Worm (Caenorhabditis elegans) whole organism, L4 larva: ENCODE results near the gene F46B6.5.
A peak's percentile ranks its signal among the peaks of the same experiment; 100 is the strongest.

Experiments
- F10B5.3 ChIP-seq: sonication (generic microtip); optimal IDR thresholded peaks from 2 replicates; lab custom pipeline; 2016; ENCODE audit warnings: mild to moderate bottlenecking, missing genetic modification characterization, missing compliant biosample characterization
- F26F4.8 ChIP-seq: fragments of 200-800 bp; sonication (Bioruptor generic); conservative IDR thresholded peaks from 2 replicates; pipeline ENCODE4 v1.3.6; 2022; ENCODE audit warnings: missing genetic modification characterization, missing compliant biosample characterization
- F37D6.2 ChIP-seq: sonication (generic microtip); optimal IDR thresholded peaks from 2 replicates; lab custom pipeline; 2016; ENCODE audit warnings: mild to moderate bottlenecking, missing genetic modification characterization, missing compliant biosample characterization
- F44E2.7 ChIP-seq: fragments of 200-800 bp; sonication (Bioruptor generic); IDR thresholded peaks from 2 replicates; pipeline ENCODE4 v2.1.2; 2022; ENCODE audit warnings: missing genetic modification characterization, missing compliant biosample characterization
- T20F7.1 ChIP-seq: fragments of 200-800 bp; sonication (Bioruptor generic); optimal IDR thresholded peaks from 2 replicates; lab custom pipeline; 2018; ENCODE audit warnings: mild to moderate bottlenecking, missing genetic modification characterization, missing compliant biosample characterization
- Y48G9A.11 ChIP-seq: fragments of 200-800 bp; sonication (Bioruptor generic); IDR thresholded peaks from 2 replicates; pipeline ENCODE4 v1.3.6; 2022; ENCODE audit warnings: missing genetic modification reagents, missing genetic modification characterization, missing compliant biosample characterization
- Y75B8A.6 ChIP-seq: fragments of 200-800 bp; sonication (Bioruptor generic); IDR thresholded peaks from 2 replicates; pipeline ENCODE4 v1.3.6; 2022; ENCODE audit warnings: missing genetic modification reagents, missing genetic modification characterization, missing compliant biosample characterization
- ZK546.5 ChIP-seq, 2 experiments: sonication (generic microtip); optimal IDR thresholded peaks; 2 replicates each; lab custom pipeline; 2017; ENCODE audit warnings: missing biosample characterization in 2 of 2, missing genetic modification characterization in 2 of 2
- aha-1 ChIP-seq: fragments of 150-350 bp; peaks from one replicate; lab custom pipeline; 2014; ENCODE audit warnings: missing biosample characterization, missing genetic modification characterization
- aly-2 ChIP-seq: sonication (generic microtip); optimal IDR thresholded peaks from 2 replicates; lab custom pipeline; 2018; ENCODE audit warnings: missing biosample characterization, missing genetic modification characterization
- ceh-20 ChIP-seq: fragments of 200-800 bp; sonication (Bioruptor generic); IDR thresholded peaks from 2 replicates; pipeline ENCODE4 v1.3.6; 2022; ENCODE audit warnings: missing genetic modification reagents, missing genetic modification characterization, missing compliant biosample characterization
- ceh-28 ChIP-seq: fragments of 150-350 bp; optimal IDR thresholded peaks from 2 replicates; lab custom pipeline; 2014; ENCODE audit warnings: missing biosample characterization, missing genetic modification reagents, missing genetic modification characterization
- ceh-44 ChIP-seq: fragments of 200-800 bp; sonication (Bioruptor generic); IDR thresholded peaks from 2 replicates; pipeline ENCODE4 v1.3.6; 2022; ENCODE audit warnings: missing genetic modification reagents, missing genetic modification characterization, missing compliant biosample characterization
- ctbp-1 ChIP-seq: fragments of 200-800 bp; sonication (Bioruptor generic); IDR thresholded peaks from 2 replicates; pipeline ENCODE4 v1.3.6; 2022; ENCODE audit warnings: missing genetic modification reagents, missing genetic modification characterization, missing compliant biosample characterization
- daf-16 ChIP-seq, 3 experiments: sonication (generic microtip); optimal IDR thresholded peaks; 2 replicates each; lab custom pipeline; 2016 to 2017; ENCODE audit warnings: missing genetic modification characterization in 3 of 3, missing genetic modification reagents in 3 of 3, mild to moderate bottlenecking in 2 of 3, missing compliant biosample characterization in 2 of 3, missing biosample characterization in 1 of 3, moderate library complexity in 1 of 3
- daf-19 ChIP-seq: fragments of 200-800 bp; sonication (Bioruptor generic); conservative IDR thresholded peaks from 2 replicates; pipeline ENCODE4 v1.3.6; 2022; ENCODE audit warnings: missing genetic modification characterization, missing compliant biosample characterization
- dmd-6 ChIP-seq: fragments of 200-800 bp; sonication (Bioruptor generic); IDR thresholded peaks from 2 replicates; pipeline ENCODE4 v1.3.6; 2022; ENCODE audit warnings: missing genetic modification reagents, missing genetic modification characterization, missing compliant biosample characterization
- dmd-8 ChIP-seq: fragments of 200-800 bp; sonication (Bioruptor generic); IDR thresholded peaks from 2 replicates; pipeline ENCODE4 v1.3.6; 2022; ENCODE audit warnings: missing genetic modification characterization, missing compliant biosample characterization
- dmd-9 ChIP-seq: fragments of 200-800 bp; sonication (Bioruptor generic); IDR thresholded peaks from 2 replicates; pipeline ENCODE4 v1.3.6; 2022; ENCODE audit warnings: missing genetic modification reagents, missing genetic modification characterization, missing compliant biosample characterization
- dpl-1 ChIP-seq: fragments of 150-350 bp; optimal IDR thresholded peaks from 2 replicates; lab custom pipeline; 2014; ENCODE audit warnings: missing biosample characterization, missing genetic modification reagents, missing genetic modification characterization
- fkh-10 ChIP-seq: fragments of 150-350 bp; optimal IDR thresholded peaks from 2 replicates; lab custom pipeline; 2014; ENCODE audit warnings: missing biosample characterization, missing genetic modification reagents, missing genetic modification characterization
- hif-1 ChIP-seq, 2 experiments: sonication (generic microtip); optimal IDR thresholded peaks; 2 replicates each; lab custom pipeline; 2016 to 2017; ENCODE audit warnings: missing compliant biosample characterization in 2 of 2, missing genetic modification characterization in 2 of 2, missing genetic modification reagents in 2 of 2, missing genotype in 2 of 2, mild to moderate bottlenecking in 1 of 2
- hlh-11 ChIP-seq: fragments of 200-800 bp; sonication (Bioruptor generic); optimal IDR thresholded peaks from 2 replicates; lab custom pipeline; 2018; ENCODE audit warnings: mild to moderate bottlenecking, missing genetic modification characterization, missing compliant biosample characterization
- hlh-30 ChIP-seq: sonication (generic microtip); optimal IDR thresholded peaks from 2 replicates; lab custom pipeline; 2017; ENCODE audit warnings: antibody characterized with exemption, mild to moderate bottlenecking, missing genetic modification characterization, missing compliant biosample characterization; ENCODE audit not compliant: insufficient read depth
- jun-1 ChIP-seq: fragments of 150-350 bp; optimal IDR thresholded peaks from 2 replicates; lab custom pipeline; 2014; ENCODE audit warnings: missing biosample characterization, missing genetic modification reagents, missing genetic modification characterization
- lim-7 ChIP-seq: fragments of 200-800 bp; sonication (Bioruptor generic); IDR thresholded peaks from 2 replicates; pipeline ENCODE4 v1.3.6; 2022; ENCODE audit warnings: missing genetic modification characterization, missing compliant biosample characterization
- lin-1 ChIP-seq: fragments of 200-800 bp; sonication (Bioruptor generic); IDR thresholded peaks from 2 replicates; pipeline ENCODE4 v1.3.6; 2022; ENCODE audit warnings: missing genetic modification reagents, missing genetic modification characterization, missing compliant biosample characterization
- lin-13 ChIP-seq: fragments of 150-350 bp; optimal IDR thresholded peaks from 2 replicates; lab custom pipeline; 2014; ENCODE audit warnings: missing biosample characterization, missing genetic modification reagents, missing genetic modification characterization
- lin-15B ChIP-seq: fragments of 150-350 bp; sonication (generic microtip); optimal IDR thresholded peaks from 3 replicates; lab custom pipeline; 2014; ENCODE audit warnings: missing biosample characterization, missing genetic modification characterization
- lin-39 ChIP-seq: fragments of 150-350 bp; optimal IDR thresholded peaks from 2 replicates; lab custom pipeline; 2014; ENCODE audit warnings: missing biosample characterization, missing genetic modification reagents, missing genetic modification characterization
- lir-3 ChIP-seq: sonication (generic microtip); optimal IDR thresholded peaks from 2 replicates; lab custom pipeline; 2016; ENCODE audit warnings: mild to moderate bottlenecking, missing genetic modification characterization, missing compliant biosample characterization
- madf-9 ChIP-seq: fragments of 200-800 bp; sonication (Bioruptor generic); conservative IDR thresholded peaks from 2 replicates; pipeline ENCODE4 v1.3.6; 2022; ENCODE audit warnings: missing genetic modification reagents, missing genetic modification characterization, missing compliant biosample characterization
- mdl-1 ChIP-seq, 2 experiments: fragments of 150-350 bp in 1 of 2; sonication (generic microtip) in 1 of 2; optimal IDR thresholded peaks; 2 replicates each; lab custom pipeline; 2014 to 2017; ENCODE audit warnings: missing biosample characterization in 2 of 2, missing genetic modification characterization in 2 of 2
- mdt-29 ChIP-seq: fragments of 200-800 bp; sonication (Bioruptor generic); IDR thresholded peaks from 2 replicates; pipeline ENCODE4 v1.3.6; 2022; ENCODE audit warnings: missing genetic modification reagents, missing genetic modification characterization, missing compliant biosample characterization
- nhr-111 ChIP-seq: fragments of 200-800 bp; sonication (Bioruptor generic); optimal IDR thresholded peaks from 2 replicates; lab custom pipeline; 2018; ENCODE audit warnings: mild to moderate bottlenecking, missing genetic modification characterization, missing compliant biosample characterization
- nhr-25 ChIP-seq: sonication (generic microtip); optimal IDR thresholded peaks from 2 replicates; lab custom pipeline; 2017; ENCODE audit warnings: missing genetic modification characterization, mild to moderate bottlenecking, missing compliant biosample characterization, antibody characterized with exemption, moderate library complexity, borderline replicate concordance; ENCODE audit not compliant: insufficient read depth
- nhr-28 ChIP-seq: fragments of 150-350 bp; optimal IDR thresholded peaks from 2 replicates; lab custom pipeline; 2014; ENCODE audit warnings: missing biosample characterization, missing genetic modification characterization
- nhr-41 ChIP-seq: fragments of 200-800 bp; sonication (Bioruptor generic); IDR thresholded peaks from 2 replicates; pipeline ENCODE4 v1.3.6; 2022; ENCODE audit warnings: missing genetic modification reagents, missing genetic modification characterization, missing compliant biosample characterization
- nhr-42 ChIP-seq: fragments of 200-800 bp; sonication (Bioruptor generic); IDR thresholded peaks from 2 replicates; pipeline ENCODE4 v1.3.6; 2022; ENCODE audit warnings: missing genetic modification characterization, missing compliant biosample characterization
- nhr-77 ChIP-seq: fragments of 150-350 bp; optimal IDR thresholded peaks from 2 replicates; lab custom pipeline; 2014; ENCODE audit warnings: missing biosample characterization, missing genetic modification characterization
- set-16 ChIP-seq: fragments of 200-800 bp; sonication (Bioruptor generic); IDR thresholded peaks from 2 replicates; pipeline ENCODE4 v1.3.6; 2022; ENCODE audit warnings: missing genetic modification reagents, missing genetic modification characterization, missing compliant biosample characterization
- snpc-1.2 ChIP-seq: fragments of 200-800 bp; sonication (Bioruptor generic); IDR thresholded peaks from 2 replicates; pipeline ENCODE4 v1.3.6; 2022; ENCODE audit warnings: missing genetic modification reagents, missing genetic modification characterization, missing compliant biosample characterization
- snpc-4 ChIP-seq: fragments of 150-350 bp; optimal IDR thresholded peaks from 2 replicates; lab custom pipeline; 2014; ENCODE audit warnings: missing biosample characterization, missing genetic modification characterization
- spr-3 ChIP-seq: fragments of 200-800 bp; sonication (Bioruptor generic); optimal IDR thresholded peaks from 2 replicates; lab custom pipeline; 2018; ENCODE audit warnings: mild to moderate bottlenecking, missing genetic modification characterization, missing compliant biosample characterization
- unc-39 ChIP-seq: sonication (generic microtip); optimal IDR thresholded peaks from 2 replicates; lab custom pipeline; 2017; ENCODE audit warnings: missing biosample characterization, missing genetic modification characterization
- unc-62 ChIP-seq, 3 experiments: fragments of 150-350 bp in 1 of 3; sonication (generic microtip); optimal IDR thresholded peaks in 2 of 3; peaks in 1 of 3; 1 replicate in 1 of 3; 2 replicates in 2 of 3; lab custom pipeline; 2014 to 2017; ENCODE audit warnings: missing biosample characterization in 3 of 3, missing genetic modification characterization in 3 of 3, missing genetic modification reagents in 3 of 3, missing genotype in 1 of 3
- zag-1 ChIP-seq: fragments of 150-350 bp; optimal IDR thresholded peaks from 2 replicates; lab custom pipeline; 2014; ENCODE audit warnings: missing biosample characterization, missing genetic modification characterization
- zfp-2 ChIP-seq: sonication (generic microtip); optimal IDR thresholded peaks from 2 replicates; lab custom pipeline; 2016; ENCODE audit warnings: mild to moderate bottlenecking, missing genetic modification characterization, missing compliant biosample characterization
- zip-11 ChIP-seq: fragments of 200-800 bp; sonication (Bioruptor generic); IDR thresholded peaks from 2 replicates; pipeline ENCODE4 v1.3.6; 2022; ENCODE audit warnings: missing genetic modification characterization, missing compliant biosample characterization

F46B6.5 gene

ce11 chrV:9789657-9790261 is 6.9 kb upstream of the F46B6.5 start, which contains the start of gene ztf-7 (continued):
- TF ChIP-seq dpl-1 (GFP tag; lab: Kevin White, UChicago) (peak; percentile 87), set-16 (GFP tag; lab: Robert Waterston, UW) (no peak; the same call in 1 of the 2 replicates), daf-19 (GFP tag; lab: Robert Waterston, UW) (peak; percentile 85), nhr-77 (tag; lab: Kevin White, UChicago) (peak; percentile 97), mdt-29 (GFP tag; lab: Robert Waterston, UW) (peak; percentile 95), T20F7.1 (GFP tag; lab: Kevin White, UChicago) (peak; percentile 91), ceh-44 (GFP tag; lab: Robert Waterston, UW) (no peak), unc-62 (GFP tag; optimal IDR thresholded peaks at IDR 0.05 in 1 of 2; lab: Kevin White, UChicago) (no peak), unc-62 (tag; optimal IDR thresholded peaks at IDR 0.05; lab: Kevin White, UChicago) (no peak), unc-39 (tag; lab: Kevin White, UChicago) (no peak), ctbp-1 (GFP tag; lab: Robert Waterston, UW) (peak; percentile 92), aha-1 (peak; percentile 99), lin-1 (GFP tag; lab: Robert Waterston, UW) (peak; percentile 93), nhr-25 (peak; percentile 85), zip-11 (GFP tag; lab: Robert Waterston, UW) (no peak), F44E2.7 (GFP tag; lab: Robert Waterston, UW) (no peak), lir-3 (no peak), lim-7 (GFP tag; lab: Robert Waterston, UW) (peak; percentile 24; the same call in 1 of the 2 replicates), lin-13 (GFP tag; lab: Kevin White, UChicago) (peak; percentile 92), zag-1 (no peak), ceh-20 (GFP tag; lab: Robert Waterston, UW) (peak; percentile 96), ZK546.5 (tag; optimal IDR thresholded peaks at IDR 0.05; lab: Kevin White, UChicago) (no peak), nhr-41 (GFP tag; lab: Robert Waterston, UW) (peak; percentile 74), snpc-1.2 (GFP tag; lab: Robert Waterston, UW) (0 out of 2 replicates have a peak, but pooled peaks have one; percentile 18), F37D6.2 (tag; lab: Kevin White, UChicago) (peak; percentile 87), mdl-1 (tag; optimal IDR thresholded peaks at IDR 0.05; lab: Kevin White, UChicago) (peak; percentile 75 to 98), lin-15B (tag; lab: Kevin White, UChicago) (no peak), nhr-42 (peak; percentile 94), hlh-11 (tag; lab: Kevin White, UChicago) (peak; percentile 100), Y48G9A.11 (no peak), zfp-2 (tag; lab: Kevin White, UChicago) (peak; percentile 52), lin-39 (tag; lab: Kevin White, UChicago) (no peak), dmd-8 (no peak), hlh-30 (tag; lab: Kevin White, UChicago) (peak; percentile 100), F10B5.3 (peak; percentile 79), snpc-4 (tag; lab: Kevin White, UChicago) (no peak), madf-9 (GFP tag; lab: Robert Waterston, UW) (peak; percentile 86), nhr-28 (tag; lab: Kevin White, UChicago) (peak; percentile 96), daf-16 (GFP tag; optimal IDR thresholded peaks at IDR 0.05; lab: Kevin White, UChicago) (peak; percentile 55 to 97), daf-16 (tag; optimal IDR thresholded peaks at IDR 0.05; lab: Kevin White, UChicago) (peak; percentile 80), ceh-28 (no peak), fkh-10 (GFP tag; lab: Kevin White, UChicago) (no peak), aly-2 (no peak), F26F4.8 (GFP tag; lab: Robert Waterston, UW) (no peak), nhr-111 (GFP tag; lab: Kevin White, UChicago) (no peak), spr-3 (GFP tag; lab: Kevin White, UChicago) (peak; percentile 87), dmd-9 (GFP tag; lab: Robert Waterston, UW) (peak; percentile 80; the same call in 1 of the 2 replicates), Y75B8A.6 (GFP tag; lab: Robert Waterston, UW) (no peak), dmd-6 (GFP tag; lab: Robert Waterston, UW) (peak; percentile 99), hif-1 (tag; optimal IDR thresholded peaks at IDR 0.05; lab: Kevin White, UChicago) (peak; percentile 74 to 92), jun-1 (tag; lab: Kevin White, UChicago) (peak; percentile 69)
